Fruit fly (Drosophila melanogaster): ENCODE results near the gene crp.

Gene crp

dm6 chr2L:16299466-16300311 is 12.2 kb upstream of the crp start, which contains the start of the genes heix and CG17328 (continued):
- TF ChIP-seq nerfin-2 (GFP tag; IDR thresholded peaks at IDR 0.05; ENCODE audit: partially characterized antibody): no peak
- no peak; the same call in 1 of the 3 replicates for TF ChIP-seq otp (GFP tag; IDR thresholded peaks at IDR 0.05)
- no peak for TF ChIP-seq h (optimal IDR thresholded peaks at IDR 0.05)
- TF ChIP-seq so (GFP tag; IDR thresholded peaks at IDR 0.05): no peak
- TF ChIP-seq CG11093 (GFP tag; IDR thresholded peaks at IDR 0.05): peak; percentile 61; the same call in 2 of the 3 replicates
- peak; percentile 24 for TF ChIP-seq CG18011 (GFP tag; optimal IDR thresholded peaks at IDR 0.05)
- TF ChIP-seq CG9817 (tag; optimal IDR thresholded peaks at IDR 0.05): peak; percentile 79
- peak; percentile 85 for TF ChIP-seq Rfx (GFP tag; IDR thresholded peaks at IDR 0.05)
- TF ChIP-seq CG17612 (GFP tag; IDR thresholded peaks at IDR 0.05): 0 out of 2 replicates have a peak, but pooled peaks have one; percentile 11
- no peak for TF ChIP-seq CG7745 (tag; optimal IDR thresholded peaks at IDR 0.05)
- peak; percentile 16 for TF ChIP-seq disco-r (GFP tag; optimal IDR thresholded peaks at IDR 0.05)
- TF ChIP-seq CG10267 (tag; optimal IDR thresholded peaks at IDR 0.05): peak; percentile 73
- peak; percentile 84 for TF ChIP-seq NFAT (GFP tag; IDR thresholded peaks at IDR 0.05)
- TF ChIP-seq CG10147 (GFP tag; optimal IDR thresholded peaks at IDR 0.05): no peak
- peak; percentile 77 for TF ChIP-seq CG4424 (GFP tag; optimal IDR thresholded peaks at IDR 0.05)
- peak; percentile 56 for TF ChIP-seq CG7786 (GFP tag; optimal IDR thresholded peaks at IDR 0.05)
- no peak for TF ChIP-seq MTF-1 (GFP tag; optimal IDR thresholded peaks at IDR 0.05; ENCODE audit: borderline replicate concordance)
- TF ChIP-seq sna (GFP tag; IDR thresholded peaks at IDR 0.05; ENCODE audit: partially characterized antibody): no peak
- TF ChIP-seq CG12219 (GFP tag; optimal IDR thresholded peaks at IDR 0.05): peak; percentile 44
- TF ChIP-seq Side (GFP tag; optimal IDR thresholded peaks at IDR 0.05): peak; percentile 32
- TF ChIP-seq CG2889 (GFP tag; IDR thresholded peaks at IDR 0.05): no peak
- peak; percentile 46 for TF ChIP-seq stwl (tag; optimal IDR thresholded peaks at IDR 0.05)
- TF ChIP-seq luna (GFP tag; optimal IDR thresholded peaks at IDR 0.05): peak; percentile 70
- TF ChIP-seq dati (GFP tag; IDR thresholded peaks at IDR 0.05): no peak
- peak; percentile 21 for TF ChIP-seq Dp (GFP tag; optimal IDR thresholded peaks at IDR 0.05)
- TF ChIP-seq CkIIα-i1 (GFP tag; IDR thresholded peaks at IDR 0.05): no peak
- no peak for TF ChIP-seq Lpt (GFP tag; optimal IDR thresholded peaks at IDR 0.05)
- no peak for TF ChIP-seq salm (tag; optimal IDR thresholded peaks at IDR 0.05)
- TF ChIP-seq CG15479 (GFP tag; optimal IDR thresholded peaks at IDR 0.05): peak; percentile 73
- peak; percentile 75 for TF ChIP-seq Fer2 (tag; optimal IDR thresholded peaks at IDR 0.05)
- TF ChIP-seq ERR (GFP tag; optimal IDR thresholded peaks at IDR 0.05): no peak
- TF ChIP-seq CG13775 (GFP tag; optimal IDR thresholded peaks at IDR 0.05): peak; percentile 79
- TF ChIP-seq phol (tag; optimal IDR thresholded peaks at IDR 0.05): peak; percentile 79
- no peak for TF ChIP-seq CG6654 (GFP tag; optimal IDR thresholded peaks at IDR 0.05)
- no peak for TF ChIP-seq CG2202 (tag; optimal IDR thresholded peaks at IDR 0.05)
- no peak for TF ChIP-seq Lim3 (GFP tag; IDR thresholded peaks at IDR 0.05)
- TF ChIP-seq CG31441 (GFP tag; IDR thresholded peaks at IDR 0.05): no peak; the same call in 1 of the 2 replicates
- peak; percentile 70 for TF ChIP-seq Sox100B (GFP tag; optimal IDR thresholded peaks at IDR 0.05)
- TF ChIP-seq ewg (GFP tag; optimal IDR thresholded peaks at IDR 0.05): peak; percentile 48
- peak; percentile 69 for TF ChIP-seq CG1233 (GFP tag; optimal IDR thresholded peaks at IDR 0.05)
- peak; percentile 30 for TF ChIP-seq NK7.1 (GFP tag; optimal IDR thresholded peaks at IDR 0.05)
- TF ChIP-seq mam (GFP tag; optimal IDR thresholded peaks at IDR 0.05): peak; percentile 87
- peak; percentile 94 for TF ChIP-seq CG14710 (tag; optimal IDR thresholded peaks at IDR 0.05)
- TF ChIP-seq Abd-B (GFP tag; optimal IDR thresholded peaks at IDR 0.05): no peak
- peak; percentile 83 for TF ChIP-seq MESR4 (GFP tag; optimal IDR thresholded peaks at IDR 0.05)
- peak; percentile 57 for TF ChIP-seq CG12942 (GFP tag; optimal IDR thresholded peaks at IDR 0.05)
- peak; percentile 78 for TF ChIP-seq CG12104 (GFP tag; optimal IDR thresholded peaks at IDR 0.05)
- peak; percentile 93 for TF ChIP-seq crol (GFP tag; IDR thresholded peaks at IDR 0.05)
- peak; percentile 22 for TF ChIP-seq tx (GFP tag; optimal IDR thresholded peaks at IDR 0.05)

All from whole organism, embryonic.